Worm (Caenorhabditis elegans) whole organism, early embryonic: ENCODE measurements around the gene acdh-10.

ENCODE experiments used
- F13C5.2 ChIP-seq: sonication (generic microtip); optimal IDR thresholded peaks from 2 replicates; lab custom pipeline; 2017; ENCODE audit warnings: mild to moderate bottlenecking, missing genetic modification characterization, inconsistent platforms, missing compliant biosample characterization
- aly-1 ChIP-seq: sonication (generic microtip); optimal IDR thresholded peaks from 2 replicates; lab custom pipeline; 2016; ENCODE audit warnings: missing genetic modification characterization, missing compliant biosample characterization
- ama-1 ChIP-seq: fragments of 150-350 bp; optimal IDR thresholded peaks from 2 replicates; lab custom pipeline; 2014
- ceh-13 ChIP-seq: fragments of 200-800 bp; sonication (Bioruptor generic); optimal IDR thresholded peaks from 2 replicates; lab custom pipeline; 2018; ENCODE audit warnings: mild to moderate bottlenecking, missing genetic modification characterization, missing compliant biosample characterization
- flt-1 ChIP-seq: fragments of 200-800 bp; sonication (Bioruptor generic); IDR thresholded peaks from 2 replicates; pipeline ENCODE4 v1.3.6; 2022; ENCODE audit warnings: missing genetic modification characterization, missing compliant biosample characterization
- hmbx-1 ChIP-seq: sonication (generic microtip); optimal IDR thresholded peaks from 2 replicates; lab custom pipeline; 2016; ENCODE audit warnings: mild to moderate bottlenecking, missing genetic modification characterization, missing compliant biosample characterization
- scrt-1 ChIP-seq: fragments of 200-800 bp; sonication (Bioruptor generic); IDR thresholded peaks from 2 replicates; pipeline ENCODE4 v1.3.6; 2022; ENCODE audit warnings: missing genetic modification characterization, missing compliant biosample characterization
- tbx-11 ChIP-seq: fragments of 200-800 bp; sonication (Bioruptor generic); IDR thresholded peaks from 2 replicates; pipeline ENCODE4 v1.3.6; 2022; ENCODE audit warnings: missing genetic modification characterization, missing compliant biosample characterization
- tbx-37 ChIP-seq: fragments of 200-800 bp; sonication (Bioruptor generic); conservative IDR thresholded peaks from 2 replicates; pipeline ENCODE4 v1.3.6; 2022; ENCODE audit warnings: missing genetic modification reagents, missing genetic modification characterization, missing compliant biosample characterization

DNA sequence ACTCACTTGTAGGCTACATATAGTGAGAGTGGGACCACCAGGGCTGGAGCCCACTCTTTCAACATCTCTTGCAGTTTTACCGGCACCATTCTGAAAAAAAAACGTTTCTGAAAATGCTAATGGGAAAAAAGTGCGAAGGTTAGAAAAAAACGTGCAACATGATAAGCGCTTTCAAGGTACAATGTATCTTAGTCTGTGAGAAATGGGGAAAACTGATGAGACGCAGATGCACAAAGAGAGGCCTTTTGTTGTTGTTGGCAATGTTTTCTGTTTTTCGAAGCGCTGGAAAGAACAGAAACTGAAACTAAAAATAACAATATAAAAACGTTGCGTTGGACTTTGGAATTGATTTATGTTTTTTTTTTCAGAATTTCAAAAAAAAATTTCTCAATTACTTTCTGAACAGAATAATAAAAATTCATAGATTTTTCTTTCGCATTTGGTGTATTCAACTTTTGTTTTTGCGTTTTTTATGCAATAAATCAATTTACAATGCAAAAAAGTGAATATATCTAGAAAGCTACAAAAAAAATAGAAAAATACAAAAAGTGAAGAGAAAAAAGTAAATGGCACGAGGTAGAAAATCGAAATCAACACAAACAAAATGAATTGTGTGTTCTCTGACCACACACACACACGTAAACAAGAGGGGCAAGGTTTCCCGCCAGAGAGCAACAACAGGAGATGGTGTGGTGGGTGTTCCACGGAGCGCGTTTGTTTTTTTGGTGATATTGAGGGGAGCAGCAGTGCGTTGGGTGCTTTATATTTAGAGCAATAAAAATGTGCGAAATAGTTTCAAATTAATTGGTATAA lies 21.3 kb upstream of the acdh-10 start, which contains the start of gene dhs-30:
- no peak for TF ChIP-seq aly-1 (tag; lab: Kevin White, UChicago)
- TF ChIP-seq scrt-1: no peak
- TF ChIP-seq hmbx-1: no peak
- no peak for TF ChIP-seq ama-1
- no peak for TF ChIP-seq ceh-13 (GFP tag; lab: Kevin White, UChicago)
- no peak for TF ChIP-seq F13C5.2 (tag; lab: Kevin White, UChicago)
- no peak for TF ChIP-seq flt-1 (GFP tag; lab: Robert Waterston, UW)
- no peak for TF ChIP-seq tbx-37
- no peak for TF ChIP-seq tbx-11 (GFP tag; lab: Robert Waterston, UW)
